Worm (Caenorhabditis elegans) whole organism, young adult: ENCODE data around the gene srx-111.
A peak's percentile ranks its signal among the peaks of the same experiment; 100 is the strongest.

Source experiments
- B0035.1 ChIP-seq: sonication (generic microtip); optimal IDR thresholded peaks from 2 replicates; lab custom pipeline; 2016; ENCODE audit warnings: missing genetic modification characterization, mild to moderate bottlenecking, missing compliant biosample characterization, missing genotype, missing genetic modification reagents
- B0336.3 ChIP-seq: fragments of 200-800 bp; sonication (Bioruptor generic); IDR thresholded peaks from 2 replicates; pipeline ENCODE4 v1.3.6; 2022; ENCODE audit warnings: missing genetic modification characterization, missing compliant biosample characterization
- C17E4.6 ChIP-seq: fragments of 200-800 bp; sonication (Bioruptor generic); IDR thresholded peaks from 2 replicates; pipeline ENCODE4 v1.3.6; 2022; ENCODE audit warnings: missing genetic modification reagents, missing genetic modification characterization, missing compliant biosample characterization
- F10E7.11 ChIP-seq: sonication (generic microtip); optimal IDR thresholded peaks from 2 replicates; lab custom pipeline; 2017; ENCODE audit warnings: mild to moderate bottlenecking, missing genetic modification characterization, moderate library complexity, missing compliant biosample characterization
- F22D6.2 ChIP-seq: sonication (generic microtip); optimal IDR thresholded peaks from 2 replicates; lab custom pipeline; 2016; ENCODE audit warnings: mild to moderate bottlenecking, missing genetic modification characterization, missing compliant biosample characterization
- F23B12.7 ChIP-seq: sonication (generic microtip); optimal IDR thresholded peaks from 2 replicates; lab custom pipeline; 2017; ENCODE audit warnings: missing genetic modification characterization, mild to moderate bottlenecking, missing compliant biosample characterization, antibody characterized with exemption, moderate library complexity; ENCODE audit not compliant: insufficient read depth
- F39B2.1 ChIP-seq: fragments of 200-800 bp; sonication (Bioruptor generic); IDR thresholded peaks from 2 replicates; pipeline ENCODE4 v1.3.6; 2022; ENCODE audit warnings: missing genetic modification reagents, missing genetic modification characterization, missing compliant biosample characterization
- F49E8.2 ChIP-seq: sonication (generic microtip); optimal IDR thresholded peaks from 3 replicates; lab custom pipeline; 2017; ENCODE audit warnings: missing genetic modification characterization, mild to moderate bottlenecking, missing compliant biosample characterization, antibody characterized with exemption, moderate library complexity; ENCODE audit not compliant: insufficient read depth
- F57A8.1 ChIP-seq: fragments of 200-800 bp; sonication (Bioruptor generic); optimal IDR thresholded peaks from 2 replicates; lab custom pipeline; 2018; ENCODE audit warnings: mild to moderate bottlenecking, missing genetic modification characterization, moderate library complexity, missing compliant biosample characterization
- K11D2.4 ChIP-seq: fragments of 200-800 bp; sonication (Bioruptor generic); IDR thresholded peaks from 2 replicates; pipeline ENCODE4 v1.3.6; 2022; ENCODE audit warnings: missing genetic modification reagents, missing genetic modification characterization, missing compliant biosample characterization
- T07F8.4 ChIP-seq: sonication (generic microtip); optimal IDR thresholded peaks from 2 replicates; lab custom pipeline; 2016; ENCODE audit warnings: mild to moderate bottlenecking, missing genetic modification characterization, moderate library complexity, missing compliant biosample characterization
- Y53F4B.3 ChIP-seq: fragments of 200-800 bp; sonication (Bioruptor generic); IDR thresholded peaks from 2 replicates; pipeline ENCODE4 v1.3.6; 2022; ENCODE audit warnings: missing genetic modification reagents, missing genetic modification characterization, missing compliant biosample characterization
- Y67H2A.10 ChIP-seq: fragments of 200-800 bp; sonication (Bioruptor generic); conservative IDR thresholded peaks from 2 replicates; pipeline ENCODE4 v1.3.6; 2022; ENCODE audit warnings: missing genetic modification reagents, missing genetic modification characterization, missing compliant biosample characterization
- akir-1 ChIP-seq: fragments of 200-800 bp; sonication (Bioruptor generic); optimal IDR thresholded peaks from 2 replicates; lab custom pipeline; 2018; ENCODE audit warnings: mild to moderate bottlenecking, missing genetic modification characterization, moderate library complexity, missing compliant biosample characterization
- aptf-2 ChIP-seq: fragments of 200-800 bp; sonication (Bioruptor generic); conservative IDR thresholded peaks from 2 replicates; pipeline ENCODE4 v1.3.6; 2022; ENCODE audit warnings: missing genetic modification reagents, missing genetic modification characterization, missing compliant biosample characterization
- atf-7 ChIP-seq: sonication (generic microtip); optimal IDR thresholded peaks from 2 replicates; lab custom pipeline; 2017; ENCODE audit warnings: mild to moderate bottlenecking, missing genetic modification characterization, missing compliant biosample characterization
- athp-1 ChIP-seq: sonication (generic microtip); optimal IDR thresholded peaks from 2 replicates; lab custom pipeline; 2017; ENCODE audit warnings: mild to moderate bottlenecking, missing genetic modification characterization, missing compliant biosample characterization
- attf-3 ChIP-seq: fragments of 200-800 bp; sonication (Bioruptor generic); conservative IDR thresholded peaks from 2 replicates; pipeline ENCODE4 v1.3.6; 2022; ENCODE audit warnings: missing genetic modification reagents, missing genetic modification characterization, missing compliant biosample characterization
- attf-6 ChIP-seq: fragments of 200-800 bp; sonication (Bioruptor generic); IDR thresholded peaks from 2 replicates; pipeline ENCODE4 v1.3.6; 2022; ENCODE audit warnings: missing genetic modification reagents, missing genetic modification characterization, missing compliant biosample characterization
- ccch-3 ChIP-seq: fragments of 200-800 bp; sonication (Bioruptor generic); optimal IDR thresholded peaks from 2 replicates; lab custom pipeline; 2018; ENCODE audit warnings: mild to moderate bottlenecking, missing genetic modification characterization, missing compliant biosample characterization
- ceh-40 ChIP-seq: fragments of 200-800 bp; sonication (Bioruptor generic); IDR thresholded peaks from 2 replicates; pipeline ENCODE4 v1.3.6; 2022; ENCODE audit warnings: missing genetic modification characterization, missing compliant biosample characterization
- ceh-79 ChIP-seq: sonication (generic microtip); optimal IDR thresholded peaks from 2 replicates; lab custom pipeline; 2017; ENCODE audit warnings: mild to moderate bottlenecking, missing genetic modification characterization, missing compliant biosample characterization
- ceh-91 ChIP-seq: fragments of 200-800 bp; sonication (Bioruptor generic); IDR thresholded peaks from 2 replicates; pipeline ENCODE4 v1.3.6; 2022; ENCODE audit warnings: missing genetic modification reagents, missing genetic modification characterization, missing compliant biosample characterization
- chd-7 ChIP-seq: sonication (generic microtip); optimal IDR thresholded peaks from 2 replicates; lab custom pipeline; 2016; ENCODE audit warnings: mild to moderate bottlenecking, missing genetic modification characterization, moderate library complexity, missing compliant biosample characterization
- dox-1 ChIP-seq: fragments of 200-800 bp; sonication (Bioruptor generic); IDR thresholded peaks from 2 replicates; pipeline ENCODE4 v1.3.6; 2022; ENCODE audit warnings: missing genetic modification reagents, missing genetic modification characterization, missing compliant biosample characterization
- ekl-4 ChIP-seq: fragments of 200-800 bp; sonication (Bioruptor generic); IDR thresholded peaks from 2 replicates; pipeline ENCODE4 v1.3.6; 2022; ENCODE audit warnings: missing genetic modification reagents, missing genetic modification characterization, missing compliant biosample characterization
- fkh-3 ChIP-seq: sonication (generic microtip); optimal IDR thresholded peaks from 2 replicates; lab custom pipeline; 2016; ENCODE audit warnings: mild to moderate bottlenecking, missing genetic modification characterization, missing compliant biosample characterization
- gei-17 ChIP-seq: fragments of 200-800 bp; sonication (Bioruptor generic); optimal IDR thresholded peaks from 2 replicates; lab custom pipeline; 2018; ENCODE audit warnings: mild to moderate bottlenecking, missing genetic modification characterization, missing compliant biosample characterization
- hlh-26 ChIP-seq: fragments of 200-800 bp; sonication (Bioruptor generic); conservative IDR thresholded peaks from 2 replicates; pipeline ENCODE4 v1.3.6; 2022; ENCODE audit warnings: missing genetic modification reagents, missing genetic modification characterization, missing compliant biosample characterization
- hmg-1.2 ChIP-seq: fragments of 200-800 bp; sonication (Bioruptor generic); IDR thresholded peaks from 2 replicates; pipeline ENCODE4 v1.3.6; 2022; ENCODE audit warnings: missing genetic modification reagents, missing genetic modification characterization, missing compliant biosample characterization
- hrde-1 ChIP-seq: sonication (generic microtip); optimal IDR thresholded peaks from 2 replicates; lab custom pipeline; 2016; ENCODE audit warnings: missing genetic modification characterization, mild to moderate bottlenecking, missing compliant biosample characterization, moderate library complexity, missing genotype, missing genetic modification reagents, borderline replicate concordance
- hsf-1 ChIP-seq: fragments of 200-800 bp; sonication (Bioruptor generic); IDR thresholded peaks from 2 replicates; pipeline ENCODE4 v1.3.6; 2022; ENCODE audit warnings: missing genetic modification reagents, missing genetic modification characterization, missing compliant biosample characterization
- let-607 ChIP-seq, 2 experiments: fragments of 200-800 bp in 1 of 2; sonication (Bioruptor generic) in 1 of 2; sonication (generic microtip) in 1 of 2; optimal IDR thresholded peaks; 2 replicates each; lab custom pipeline; 2016 to 2018; ENCODE audit warnings: mild to moderate bottlenecking in 2 of 2, missing compliant biosample characterization in 2 of 2, missing genetic modification characterization in 2 of 2, moderate library complexity in 2 of 2, missing genotype in 1 of 2
- lin-40 ChIP-seq: sonication (generic microtip); optimal IDR thresholded peaks from 2 replicates; lab custom pipeline; 2016; ENCODE audit warnings: missing genetic modification characterization, mild to moderate bottlenecking, missing compliant biosample characterization, missing genotype, missing genetic modification reagents
- madf-6 ChIP-seq: fragments of 200-800 bp; sonication (Bioruptor generic); IDR thresholded peaks from 2 replicates; pipeline ENCODE4 v1.3.6; 2022; ENCODE audit warnings: missing genetic modification reagents, missing genetic modification characterization, missing compliant biosample characterization
- mxl-1 ChIP-seq: sonication (generic microtip); optimal IDR thresholded peaks from 2 replicates; lab custom pipeline; 2016; ENCODE audit warnings: missing genetic modification characterization, missing compliant biosample characterization
- nfya-1 ChIP-seq: sonication (generic microtip); optimal IDR thresholded peaks from 2 replicates; lab custom pipeline; 2017; ENCODE audit warnings: antibody characterized with exemption, missing compliant biosample characterization, missing genetic modification characterization, borderline replicate concordance; ENCODE audit not compliant: insufficient read depth
- nhr-120 ChIP-seq: fragments of 200-800 bp; sonication (Bioruptor generic); IDR thresholded peaks from 2 replicates; pipeline ENCODE4 v1.3.6; 2022; ENCODE audit warnings: missing genetic modification characterization, missing compliant biosample characterization
- pbrm-1 ChIP-seq: fragments of 200-800 bp; sonication (Bioruptor generic); IDR thresholded peaks from 2 replicates; pipeline ENCODE4 v1.3.6; 2022; ENCODE audit warnings: missing genetic modification reagents, missing genetic modification characterization, missing compliant biosample characterization
- pha-4 ChIP-seq: fragments of 150-350 bp; sonication (generic microtip); optimal IDR thresholded peaks from 2 replicates; lab custom pipeline; 2014; ENCODE audit warnings: missing biosample characterization, missing genetic modification reagents, missing genetic modification characterization
- rcor-1 ChIP-seq: fragments of 200-800 bp; sonication (Bioruptor generic); IDR thresholded peaks from 2 replicates; pipeline ENCODE4 v1.3.6; 2022; ENCODE audit warnings: missing genetic modification reagents, missing genetic modification characterization, missing compliant biosample characterization
- repo-1 ChIP-seq: sonication (generic microtip); optimal IDR thresholded peaks from 2 replicates; lab custom pipeline; 2017; ENCODE audit warnings: mild to moderate bottlenecking, missing genetic modification characterization, missing compliant biosample characterization
- snpc-1.3 ChIP-seq: sonication (generic microtip); optimal IDR thresholded peaks from 2 replicates; lab custom pipeline; 2017; ENCODE audit warnings: missing genetic modification characterization, mild to moderate bottlenecking, missing compliant biosample characterization, antibody characterized with exemption, moderate library complexity, missing genotype, missing genetic modification reagents; ENCODE audit not compliant: insufficient read depth
- snpc-4 ChIP-seq, 5 experiments: fragments of 150-350 bp in 1 of 5; sonication (generic microtip) in 4 of 5; optimal IDR thresholded peaks; 2 replicates each; lab custom pipeline; 2014 to 2018; ENCODE audit warnings: missing genetic modification characterization in 5 of 5, missing biosample characterization in 3 of 5, antibody characterized with exemption in 2 of 5, mild to moderate bottlenecking in 2 of 5, missing compliant biosample characterization in 2 of 5, missing genotype in 2 of 5, moderate library complexity in 2 of 5, missing genetic modification reagents in 1 of 5
- tbx-9 ChIP-seq: sonication (generic microtip); optimal IDR thresholded peaks from 2 replicates; lab custom pipeline; 2016; ENCODE audit warnings: borderline replicate concordance, missing genetic modification characterization, inconsistent platforms, missing compliant biosample characterization
- ztf-18 ChIP-seq: sonication (generic microtip); optimal IDR thresholded peaks from 2 replicates; lab custom pipeline; 2016; ENCODE audit warnings: missing genotype, mild to moderate bottlenecking, missing genetic modification characterization, missing compliant biosample characterization
- ztf-28 ChIP-seq: fragments of 200-800 bp; sonication (Bioruptor generic); IDR thresholded peaks from 2 replicates; pipeline ENCODE4 v1.3.6; 2022; ENCODE audit warnings: missing genetic modification reagents, missing genetic modification characterization, missing compliant biosample characterization

The srx-111 gene

ce11 chrII:3808104-3808503 lies 50.5 kb downstream of the srx-111 start, which contains the start of gene F54D10.5 (continued):
- TF ChIP-seq nhr-120 (GFP tag; lab: Robert Waterston, UW): no peak
- TF ChIP-seq attf-3 (GFP tag; lab: Robert Waterston, UW): no peak
- no peak for TF ChIP-seq attf-6
- no peak for TF ChIP-seq tbx-9 (tag; lab: Kevin White, UChicago)
- no peak for TF ChIP-seq Y67H2A.10 (GFP tag; lab: Robert Waterston, UW)
- TF ChIP-seq repo-1 (tag; lab: Kevin White, UChicago): no peak
- TF ChIP-seq dox-1 (GFP tag; lab: Robert Waterston, UW): 0 out of 2 replicates have a peak, but pooled peaks have one; percentile 46
- TF ChIP-seq F49E8.2: no peak
- no peak for TF ChIP-seq Y53F4B.3 (GFP tag; lab: Robert Waterston, UW)
- TF ChIP-seq chd-7 (tag; lab: Kevin White, UChicago): no peak
- TF ChIP-seq ceh-79: no peak
- TF ChIP-seq hrde-1 (tag; lab: Kevin White, UChicago): no peak
- no peak for TF ChIP-seq aptf-2 (GFP tag; lab: Robert Waterston, UW)
- TF ChIP-seq gei-17 (GFP tag; lab: Kevin White, UChicago): no peak
- peak; percentile 30; the same call in 1 of the 2 replicates for TF ChIP-seq hmg-1.2
- no peak for TF ChIP-seq akir-1 (GFP tag; lab: Kevin White, UChicago)
- peak; percentile 57 for TF ChIP-seq snpc-1.3 (tag; lab: Kevin White, UChicago)
- TF ChIP-seq madf-6 (GFP tag; lab: Robert Waterston, UW): peak; percentile 63; the same call in 1 of the 2 replicates
- TF ChIP-seq K11D2.4 (GFP tag; lab: Robert Waterston, UW): no peak
- no peak for TF ChIP-seq ccch-3 (GFP tag; lab: Kevin White, UChicago)
- peak in 1 of 2 experiments; percentile 11 for TF ChIP-seq let-607 (tag; optimal IDR thresholded peaks at IDR 0.05; lab: Kevin White, UChicago)
- TF ChIP-seq hlh-26 (GFP tag; lab: Robert Waterston, UW): no peak
- no peak for TF ChIP-seq athp-1 (tag; lab: Kevin White, UChicago)
- TF ChIP-seq hsf-1 (GFP tag; lab: Robert Waterston, UW): no peak
- no peak for TF ChIP-seq ceh-91 (GFP tag; lab: Robert Waterston, UW)
- no peak for TF ChIP-seq mxl-1
- no peak for TF ChIP-seq F22D6.2 (tag; lab: Kevin White, UChicago)
- no peak for TF ChIP-seq B0336.3 (GFP tag; lab: Robert Waterston, UW)
- 0 out of 2 replicates have a peak, but pooled peaks have one; percentile 13 for TF ChIP-seq pbrm-1
- TF ChIP-seq F23B12.7 (tag; lab: Kevin White, UChicago): peak; percentile 67
- TF ChIP-seq ekl-4 (GFP tag; lab: Robert Waterston, UW): peak; percentile 25; the same call in 1 of the 2 replicates
- TF ChIP-seq nfya-1 (tag; lab: Kevin White, UChicago): no peak
- TF ChIP-seq C17E4.6 (GFP tag; lab: Robert Waterston, UW): no peak
- no peak for TF ChIP-seq F57A8.1 (GFP tag; lab: Kevin White, UChicago)
- TF ChIP-seq rcor-1 (GFP tag; lab: Robert Waterston, UW): peak; percentile 44
- no peak for TF ChIP-seq T07F8.4 (tag; lab: Kevin White, UChicago)
- TF ChIP-seq F10E7.11: no peak
- TF ChIP-seq pha-4: no peak
- TF ChIP-seq lin-40 (tag; lab: Kevin White, UChicago): no peak
- TF ChIP-seq F39B2.1 (GFP tag; lab: Robert Waterston, UW): no peak
- no peak for TF ChIP-seq ceh-40 (GFP tag; lab: Robert Waterston, UW)
- no peak for TF ChIP-seq ztf-18
- TF ChIP-seq snpc-4 (GFP tag; optimal IDR thresholded peaks at IDR 0.05; lab: Kevin White, UChicago): no peak
- TF ChIP-seq snpc-4 (tag; optimal IDR thresholded peaks at IDR 0.05; lab: Kevin White, UChicago): no peak
- TF ChIP-seq fkh-3 (tag; lab: Kevin White, UChicago): no peak
- no peak for TF ChIP-seq B0035.1 (tag; lab: Kevin White, UChicago)
- TF ChIP-seq atf-7 (tag; lab: Kevin White, UChicago): no peak
- no peak for TF ChIP-seq ztf-28 (GFP tag; lab: Robert Waterston, UW)
